Worm (Caenorhabditis elegans): Measurements from ENCODE around the gene ZK757.10.

DNA sequence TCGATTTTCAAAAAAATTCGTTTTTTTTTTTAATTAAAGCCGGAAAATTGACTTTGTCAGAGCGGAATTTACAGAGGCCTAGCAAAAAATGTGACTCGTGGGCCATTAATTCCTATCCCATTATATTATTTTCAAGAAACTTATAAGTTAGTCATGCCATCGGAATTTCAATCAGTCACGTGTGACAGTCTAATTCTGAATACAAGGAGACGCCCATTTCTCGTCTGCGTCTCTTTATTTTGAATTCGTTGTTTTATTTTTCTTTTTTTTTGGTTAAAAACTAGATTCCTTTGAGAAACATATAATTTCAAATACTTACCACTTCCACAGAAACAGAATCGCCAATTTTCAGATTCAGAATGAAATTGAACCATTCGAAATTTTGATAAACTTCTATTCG lies 31.7 kb downstream of the ZK757.10 start:
- no peak for TF ChIP-seq php-3 (GFP tag; IDR thresholded peaks at IDR 0.05)
- TF ChIP-seq egl-27 (tag; optimal IDR thresholded peaks at IDR 0.05), result no peak
- TF ChIP-seq dmd-8 (GFP tag; IDR thresholded peaks at IDR 0.05), result no peak
- no peak for TF ChIP-seq snpc-4 (tag; optimal IDR thresholded peaks at IDR 0.05)
- no peak for TF ChIP-seq ceh-82 (tag; optimal IDR thresholded peaks at IDR 0.05)
- no peak for TF ChIP-seq unc-62 (GFP tag; optimal IDR thresholded peaks at IDR 0.05 in 1 of 2)
- TF ChIP-seq unc-62 (tag; optimal IDR thresholded peaks at IDR 0.05), result no peak
- TF ChIP-seq ama-1 (optimal IDR thresholded peaks at IDR 0.05), result no peak
- TF ChIP-seq nhr-237 (tag; optimal IDR thresholded peaks at IDR 0.05), result no peak
